Worm (Caenorhabditis elegans) whole organism, L4 larva: ENCODE measurements around the gene ZK1307.7.

Experiments used
- D1046.2 ChIP-seq: fragments of 200-800 bp; sonication (Bioruptor generic); IDR thresholded peaks from 2 replicates; pipeline ENCODE4 v1.3.6; 2022; ENCODE audit warnings: missing genetic modification characterization, missing compliant biosample characterization
- F49E8.2 ChIP-seq: sonication (generic microtip); optimal IDR thresholded peaks from 2 replicates; lab custom pipeline; 2016; ENCODE audit warnings: missing compliant biosample characterization, mild to moderate bottlenecking, missing genetic modification characterization, borderline replicate concordance
- T20F7.1 ChIP-seq: fragments of 200-800 bp; sonication (Bioruptor generic); optimal IDR thresholded peaks from 2 replicates; lab custom pipeline; 2018; ENCODE audit warnings: mild to moderate bottlenecking, missing genetic modification characterization, missing compliant biosample characterization
- T26A8.4 ChIP-seq: fragments of 200-800 bp; sonication (Bioruptor generic); IDR thresholded peaks from 2 replicates; pipeline ENCODE4 v1.3.6; 2022; ENCODE audit warnings: missing genetic modification characterization, missing compliant biosample characterization
- Y5F2A.4 ChIP-seq: fragments of 200-800 bp; sonication (Bioruptor generic); optimal IDR thresholded peaks from 2 replicates; lab custom pipeline; 2018; ENCODE audit warnings: mild to moderate bottlenecking, missing genetic modification characterization, missing compliant biosample characterization
- Y75B8A.6 ChIP-seq: fragments of 200-800 bp; sonication (Bioruptor generic); IDR thresholded peaks from 2 replicates; pipeline ENCODE4 v1.3.6; 2022; ENCODE audit warnings: missing genetic modification reagents, missing genetic modification characterization, missing compliant biosample characterization
- ZK546.5 ChIP-seq, 2 experiments: sonication (generic microtip); optimal IDR thresholded peaks; 2 replicates each; lab custom pipeline; 2017; ENCODE audit warnings: missing biosample characterization in 2 of 2, missing genetic modification characterization in 2 of 2
- aha-1 ChIP-seq: fragments of 150-350 bp; peaks from one replicate; lab custom pipeline; 2014; ENCODE audit warnings: missing biosample characterization, missing genetic modification characterization
- ama-1 ChIP-seq: fragments of 150-350 bp; optimal IDR thresholded peaks from 2 replicates; lab custom pipeline; 2014; ENCODE audit warnings: inconsistent platforms, mixed read lengths
- attf-4 ChIP-seq: sonication (generic microtip); optimal IDR thresholded peaks from 3 replicates; lab custom pipeline; 2017; ENCODE audit warnings: missing biosample characterization, missing genetic modification characterization
- ceh-20 ChIP-seq: fragments of 200-800 bp; sonication (Bioruptor generic); IDR thresholded peaks from 2 replicates; pipeline ENCODE4 v1.3.6; 2022; ENCODE audit warnings: missing genetic modification reagents, missing genetic modification characterization, missing compliant biosample characterization
- daf-16 ChIP-seq, 3 experiments: sonication (generic microtip); optimal IDR thresholded peaks; 2 replicates each; lab custom pipeline; 2016 to 2017; ENCODE audit warnings: missing genetic modification characterization in 3 of 3, missing genetic modification reagents in 3 of 3, mild to moderate bottlenecking in 2 of 3, missing compliant biosample characterization in 2 of 3, missing biosample characterization in 1 of 3, moderate library complexity in 1 of 3
- dmd-6 ChIP-seq: fragments of 200-800 bp; sonication (Bioruptor generic); IDR thresholded peaks from 2 replicates; pipeline ENCODE4 v1.3.6; 2022; ENCODE audit warnings: missing genetic modification reagents, missing genetic modification characterization, missing compliant biosample characterization
- duxl-1 ChIP-seq: sonication (generic microtip); optimal IDR thresholded peaks from 2 replicates; lab custom pipeline; 2016; ENCODE audit warnings: mild to moderate bottlenecking, missing genetic modification characterization, moderate library complexity, missing compliant biosample characterization; ENCODE audit not compliant: poor library complexity
- dve-1 ChIP-seq: sonication (generic microtip); optimal IDR thresholded peaks from 2 replicates; lab custom pipeline; 2017; ENCODE audit warnings: antibody characterized with exemption, mild to moderate bottlenecking, missing genetic modification characterization, missing compliant biosample characterization; ENCODE audit not compliant: insufficient read depth
- fos-1 ChIP-seq: fragments of 150-350 bp; optimal IDR thresholded peaks from 2 replicates; lab custom pipeline; 2014; ENCODE audit warnings: missing biosample characterization, missing genetic modification characterization
- jun-1 ChIP-seq: fragments of 150-350 bp; optimal IDR thresholded peaks from 2 replicates; lab custom pipeline; 2014; ENCODE audit warnings: missing biosample characterization, missing genetic modification reagents, missing genetic modification characterization
- lin-29 ChIP-seq: fragments of 200-800 bp; sonication (Bioruptor generic); IDR thresholded peaks from 2 replicates; pipeline ENCODE4 v1.3.6; 2022; ENCODE audit warnings: missing genetic modification reagents, missing genetic modification characterization, missing compliant biosample characterization
- lin-38 ChIP-seq: fragments of 200-800 bp; sonication (Bioruptor generic); IDR thresholded peaks from 2 replicates; pipeline ENCODE4 v1.3.6; 2022; ENCODE audit warnings: missing genetic modification reagents, missing genetic modification characterization, missing compliant biosample characterization
- lir-3 ChIP-seq: sonication (generic microtip); optimal IDR thresholded peaks from 2 replicates; lab custom pipeline; 2016; ENCODE audit warnings: mild to moderate bottlenecking, missing genetic modification characterization, missing compliant biosample characterization
- madf-5 ChIP-seq, 2 experiments: fragments of 200-800 bp; sonication (Bioruptor generic); IDR thresholded peaks; 2 replicates each; pipeline ENCODE4 v1.3.6; 2022; ENCODE audit warnings: missing compliant biosample characterization in 2 of 2, missing genetic modification characterization in 2 of 2
- mdl-1 ChIP-seq, 2 experiments: fragments of 150-350 bp in 1 of 2; sonication (generic microtip) in 1 of 2; optimal IDR thresholded peaks; 2 replicates each; lab custom pipeline; 2014 to 2017; ENCODE audit warnings: missing biosample characterization in 2 of 2, missing genetic modification characterization in 2 of 2
- mep-1 ChIP-seq: fragments of 150-350 bp; sonication (generic microtip); optimal IDR thresholded peaks from 3 replicates; lab custom pipeline; 2014; ENCODE audit warnings: missing biosample characterization, missing genetic modification characterization
- mes-2 ChIP-seq: sonication (generic microtip); optimal IDR thresholded peaks from 2 replicates; lab custom pipeline; 2016; ENCODE audit warnings: missing genotype, mild to moderate bottlenecking, missing genetic modification characterization, missing compliant biosample characterization; ENCODE audit not compliant: poor library complexity, severe bottlenecking
- mxl-2 ChIP-seq: fragments of 200-800 bp; sonication (Bioruptor generic); conservative IDR thresholded peaks from 2 replicates; pipeline ENCODE4 v1.3.6; 2022; ENCODE audit warnings: missing genetic modification reagents, missing genetic modification characterization, missing compliant biosample characterization
- mxl-3 ChIP-seq: fragments of 200-800 bp; sonication (Bioruptor generic); optimal IDR thresholded peaks from 2 replicates; lab custom pipeline; 2018; ENCODE audit warnings: mild to moderate bottlenecking, missing genetic modification characterization, missing compliant biosample characterization
- nhr-10 ChIP-seq: fragments of 150-350 bp; optimal IDR thresholded peaks from 2 replicates; lab custom pipeline; 2014; ENCODE audit warnings: missing biosample characterization, missing genetic modification characterization
- nhr-102 ChIP-seq: sonication (generic microtip); optimal IDR thresholded peaks from 2 replicates; lab custom pipeline; 2016; ENCODE audit warnings: mild to moderate bottlenecking, missing genetic modification characterization, moderate library complexity, missing compliant biosample characterization
- nhr-28 ChIP-seq: fragments of 150-350 bp; optimal IDR thresholded peaks from 2 replicates; lab custom pipeline; 2014; ENCODE audit warnings: missing biosample characterization, missing genetic modification characterization
- nhr-41 ChIP-seq: fragments of 200-800 bp; sonication (Bioruptor generic); IDR thresholded peaks from 2 replicates; pipeline ENCODE4 v1.3.6; 2022; ENCODE audit warnings: missing genetic modification reagents, missing genetic modification characterization, missing compliant biosample characterization
- php-3 ChIP-seq: fragments of 200-800 bp; sonication (Bioruptor generic); IDR thresholded peaks from 2 replicates; pipeline ENCODE4 v1.3.6; 2022; ENCODE audit warnings: missing genetic modification reagents, missing genetic modification characterization, missing compliant biosample characterization
- pqm-1 ChIP-seq: sonication (generic microtip); optimal IDR thresholded peaks from 2 replicates; lab custom pipeline; 2017; ENCODE audit warnings: missing biosample characterization, missing genetic modification characterization
- tra-1 ChIP-seq: fragments of 200-800 bp; sonication (Bioruptor generic); IDR thresholded peaks from 2 replicates; pipeline ENCODE4 v1.3.6; 2022; ENCODE audit warnings: missing genetic modification reagents, missing genetic modification characterization, missing compliant biosample characterization
- unc-62 ChIP-seq, 3 experiments: fragments of 150-350 bp in 1 of 3; sonication (generic microtip); optimal IDR thresholded peaks in 2 of 3; peaks in 1 of 3; 1 replicate in 1 of 3; 2 replicates in 2 of 3; lab custom pipeline; 2014 to 2017; ENCODE audit warnings: missing biosample characterization in 3 of 3, missing genetic modification characterization in 3 of 3, missing genetic modification reagents in 3 of 3, missing genotype in 1 of 3
- zfp-3 ChIP-seq: fragments of 200-800 bp; sonication (Bioruptor generic); conservative IDR thresholded peaks from 2 replicates; pipeline ENCODE4 v1.3.6; 2022; ENCODE audit warnings: missing genetic modification reagents, missing genetic modification characterization, missing compliant biosample characterization

ZK1307.7 gene

ce11 chrII:9658915-9659314 is 22.5 kb downstream of the ZK1307.7 start, which contains the start of gene ZK1320.2:
ZK1320.2 (minus strand) TSS chrII:9659002.
- TF ChIP-seq lin-38 (no peak), dmd-6 (GFP tag; lab: Robert Waterston, UW) (peak; percentile 48; the same call in 1 of the 2 replicates), ZK546.5 (tag; optimal IDR thresholded peaks at IDR 0.05; lab: Kevin White, UChicago) (no peak), aha-1 (no peak), nhr-28 (tag; lab: Kevin White, UChicago) (peak; percentile 55), mes-2 (no peak), jun-1 (no peak), mep-1 (tag; lab: Kevin White, UChicago) (no peak), attf-4 (tag; lab: Kevin White, UChicago) (no peak), dve-1 (peak; percentile 17), madf-5 (GFP tag; IDR thresholded peaks at IDR 0.05; lab: Robert Waterston, UW) (no peak), T20F7.1 (GFP tag; lab: Kevin White, UChicago) (no peak), F49E8.2 (tag; lab: Kevin White, UChicago) (no peak), php-3 (GFP tag; lab: Robert Waterston, UW) (no peak), duxl-1 (no peak), pqm-1 (peak; percentile 69), lin-29 (GFP tag; lab: Robert Waterston, UW) (no peak), Y75B8A.6 (GFP tag; lab: Robert Waterston, UW) (no peak), daf-16 (GFP tag; optimal IDR thresholded peaks at IDR 0.05; lab: Kevin White, UChicago) (no peak), daf-16 (tag; optimal IDR thresholded peaks at IDR 0.05; lab: Kevin White, UChicago) (peak; percentile 43)
- TF ChIP-seq, all 104 proteins: peak for 5

- TF ChIP-seq fos-1 (tag; lab: Kevin White, UChicago) (no peak), zfp-3 (no peak), lir-3 (tag; lab: Kevin White, UChicago) (no peak), pqm-1 (peak; percentile 56), nhr-10 (tag; lab: Kevin White, UChicago) (no peak), dmd-6 (GFP tag; lab: Robert Waterston, UW) (peak; percentile 64), T26A8.4 (GFP tag; lab: Robert Waterston, UW) (no peak), mxl-3 (GFP tag; lab: Kevin White, UChicago) (no peak), dve-1 (peak; percentile 58), ceh-20 (GFP tag; lab: Robert Waterston, UW) (no peak), lin-38 (no peak), Y5F2A.4 (GFP tag; lab: Kevin White, UChicago) (no peak), unc-62 (GFP tag; optimal IDR thresholded peaks at IDR 0.05 in 1 of 2; lab: Kevin White, UChicago) (peak in 1 of 2 experiments; percentile 94), unc-62 (tag; optimal IDR thresholded peaks at IDR 0.05; lab: Kevin White, UChicago) (no peak), nhr-28 (tag; lab: Kevin White, UChicago) (peak; percentile 45), D1046.2 (GFP tag; lab: Robert Waterston, UW) (no peak), mdl-1 (tag; optimal IDR thresholded peaks at IDR 0.05; lab: Kevin White, UChicago) (no peak), daf-16 (GFP tag; optimal IDR thresholded peaks at IDR 0.05; lab: Kevin White, UChicago) (no peak), daf-16 (tag; optimal IDR thresholded peaks at IDR 0.05; lab: Kevin White, UChicago) (peak; percentile 71), mxl-2 (GFP tag; lab: Robert Waterston, UW) (no peak)
Measured at ce11 chrII:9660379-9660778, 24.0 kb downstream of the ZK1307.7 start, which contains the start of gene ZK1320.3. ZK1320.3 (minus strand) TSS chrII:9660419.

ce11 chrII:9662160-9662559 is 25.8 kb downstream of the ZK1307.7 start:
- TF ChIP-seq aha-1, result peak; percentile 95
- TF ChIP-seq tra-1 (GFP tag; lab: Robert Waterston, UW), result no peak
- TF ChIP-seq, all 104 proteins: peak for 1

ce11 chrII:9662797-9663196 is 26.4 kb downstream of the ZK1307.7 start, which contains the start of gene cyp-13A10:
cyp-13A10 (minus strand) TSS chrII:9662884.
- TF ChIP-seq daf-16 (GFP tag; optimal IDR thresholded peaks at IDR 0.05; lab: Kevin White, UChicago), result no peak
- TF ChIP-seq daf-16 (tag; optimal IDR thresholded peaks at IDR 0.05; lab: Kevin White, UChicago), result no peak
- no peak for TF ChIP-seq nhr-41 (GFP tag; lab: Robert Waterston, UW)
- no peak for TF ChIP-seq ama-1 (lab: Kevin White, UChicago)
- no peak for TF ChIP-seq nhr-102 (tag; lab: Kevin White, UChicago)
- no peak for TF ChIP-seq mep-1 (tag; lab: Kevin White, UChicago)
- peak; percentile 53 for TF ChIP-seq nhr-28 (tag; lab: Kevin White, UChicago)
- no peak for TF ChIP-seq dmd-6 (GFP tag; lab: Robert Waterston, UW)
- no peak for TF ChIP-seq lir-3 (tag; lab: Kevin White, UChicago)
